Worm (Caenorhabditis elegans) whole organism, midembryonic: Measurements from ENCODE around the gene C36B7.2.

ENCODE experiments used
- klf-2 ChIP-seq: fragments of 200-800 bp; sonication (Bioruptor generic); conservative IDR thresholded peaks from 2 replicates; pipeline ENCODE4 v1.3.6; 2022; ENCODE audit warnings: missing genetic modification reagents, missing genetic modification characterization, missing compliant biosample characterization
- tab-1 ChIP-seq: fragments of 200-800 bp; sonication (Bioruptor generic); IDR thresholded peaks from 2 replicates; pipeline ENCODE4 v1.3.6; 2022; ENCODE audit warnings: missing genetic modification characterization, missing compliant biosample characterization
- ztf-29 ChIP-seq: fragments of 200-800 bp; sonication (Bioruptor generic); IDR thresholded peaks from 2 replicates; pipeline ENCODE4 v1.3.6; 2022; ENCODE audit warnings: missing genetic modification reagents, missing genetic modification characterization, missing compliant biosample characterization

- TF ChIP-seq tab-1 (GFP tag; lab: Robert Waterston, UW) (no peak), klf-2 (GFP tag; lab: Robert Waterston, UW) (no peak), ztf-29 (GFP tag; lab: Robert Waterston, UW) (no peak)
These were observed 10.7 kb downstream of the C36B7.2 start, which contains the start of gene hen-1 for ce11 chrX:7116896-7117295.
